Worm (Caenorhabditis elegans) whole organism, L4/young adult: ENCODE measurements around the gene amdh-1.

Source experiments
- W03F9.2 ChIP-seq: fragments of 150-350 bp; optimal IDR thresholded peaks from 2 replicates; lab custom pipeline; 2014; ENCODE audit warnings: missing biosample characterization, missing genetic modification characterization
- dao-5 ChIP-seq: sonication (generic microtip); optimal IDR thresholded peaks from 2 replicates; lab custom pipeline; 2016; ENCODE audit warnings: missing genotype, missing genetic modification characterization, moderate library complexity, missing compliant biosample characterization
- him-1 ChIP-seq: sonication (generic microtip); optimal IDR thresholded peaks from 2 replicates; lab custom pipeline; 2016; ENCODE audit warnings: missing genotype, missing genetic modification reagents, missing genetic modification characterization, missing compliant biosample characterization

amdh-1 gene

DNA sequence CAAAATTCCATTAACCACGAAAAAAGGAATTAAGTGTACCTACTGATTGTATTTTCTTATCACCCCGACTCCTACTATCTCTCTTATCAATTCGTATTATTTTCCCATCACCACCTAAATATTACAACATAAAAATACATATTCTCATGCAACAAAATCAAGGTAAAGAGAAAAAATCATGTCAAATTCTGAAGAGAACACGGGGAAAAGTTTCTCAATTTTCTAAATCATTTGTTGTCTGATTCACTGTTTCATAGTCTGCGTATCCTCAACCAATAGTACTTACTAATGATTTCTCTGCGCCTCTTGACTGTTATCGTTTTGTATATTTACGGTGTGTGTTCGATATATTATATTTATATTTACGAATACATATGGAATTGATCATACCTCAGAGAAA is 19.7 kb upstream of the amdh-1 start:
- no peak for TF ChIP-seq dao-5 (tag; lab: Kevin White, UChicago)
- no peak for TF ChIP-seq W03F9.2 (tag; lab: Kevin White, UChicago)
- no peak for TF ChIP-seq him-1 (tag; lab: Kevin White, UChicago)

DNA sequence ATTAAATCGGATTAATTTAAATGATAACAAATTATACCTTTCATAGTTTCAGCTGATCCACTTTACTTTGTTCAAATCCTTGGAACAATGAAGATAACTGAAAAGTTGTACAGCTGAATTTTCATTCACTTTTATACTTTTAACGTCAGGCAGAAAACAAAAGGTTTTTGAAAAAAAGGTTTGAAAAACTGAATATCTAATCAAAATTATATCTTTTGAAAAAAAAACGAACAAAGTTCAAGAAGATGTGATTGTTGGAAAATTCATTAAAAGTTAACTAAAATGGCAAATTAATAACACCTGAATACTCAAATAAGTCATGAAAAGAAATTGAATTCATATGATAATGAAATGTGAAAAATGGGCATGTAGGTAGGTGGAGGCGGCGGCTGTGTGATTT is 15.0 kb upstream of the amdh-1 start, which contains the start of gene T12A2.21:
Gene T12A2.21 (minus strand): TSS at position 101 of the 400 bp plus-strand sequence.
- TF ChIP-seq W03F9.2 (tag; lab: Kevin White, UChicago) (no peak), him-1 (tag; lab: Kevin White, UChicago) (no peak), dao-5 (tag; lab: Kevin White, UChicago) (no peak)

DNA sequence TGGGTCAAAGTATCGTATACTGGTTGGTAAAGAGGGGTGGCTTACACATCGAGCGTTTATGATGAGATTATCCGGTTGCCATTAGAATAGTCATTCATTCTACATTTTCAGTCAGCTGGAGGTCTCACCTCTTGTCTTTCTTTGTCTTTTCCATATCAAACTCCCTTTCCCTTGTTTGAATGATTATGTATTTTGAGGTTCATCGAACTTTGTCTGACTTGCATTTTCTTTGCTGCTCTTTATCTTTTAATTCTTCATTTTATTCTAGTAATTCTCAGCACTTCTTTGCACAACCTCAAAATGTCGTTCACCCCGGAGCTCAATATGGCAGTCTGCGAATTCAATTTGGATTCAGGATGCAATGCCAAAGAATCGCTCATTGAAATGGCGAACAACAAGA is 11.1 kb upstream of the amdh-1 start, which contains the start of gene T12A2.3:
Gene T12A2.3 (plus strand): TSS at position 301 of the 400 bp plus-strand sequence.
- TF ChIP-seq dao-5 (tag; lab: Kevin White, UChicago) (no peak), him-1 (tag; lab: Kevin White, UChicago) (no peak), W03F9.2 (tag; lab: Kevin White, UChicago) (no peak)

DNA sequence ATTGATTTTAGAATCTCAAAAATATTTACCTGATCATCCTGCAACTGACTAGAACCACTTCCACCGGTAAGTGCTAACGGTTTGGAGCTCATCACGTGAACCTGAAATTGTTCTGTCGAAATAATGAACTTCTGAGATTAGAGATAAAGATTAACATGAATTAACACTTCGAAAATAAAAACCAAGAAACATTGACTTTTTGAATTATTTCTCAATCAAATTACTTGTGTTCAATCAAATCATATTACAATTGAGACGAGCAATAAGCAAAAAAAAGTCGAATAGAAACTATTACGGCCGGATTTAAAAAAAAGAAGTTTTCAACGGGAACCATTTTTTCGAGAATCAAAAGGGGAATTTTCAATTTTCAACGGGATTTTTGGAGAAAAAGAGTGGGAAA is 5.9 kb upstream of the amdh-1 start, which contains the start of gene bcas-2:
Gene bcas-2 (minus strand): TSS at position 101 of the 400 bp plus-strand sequence.
- TF ChIP-seq him-1 (tag; lab: Kevin White, UChicago) (no peak), W03F9.2 (tag; lab: Kevin White, UChicago) (no peak), dao-5 (tag; lab: Kevin White, UChicago) (no peak)

DNA sequence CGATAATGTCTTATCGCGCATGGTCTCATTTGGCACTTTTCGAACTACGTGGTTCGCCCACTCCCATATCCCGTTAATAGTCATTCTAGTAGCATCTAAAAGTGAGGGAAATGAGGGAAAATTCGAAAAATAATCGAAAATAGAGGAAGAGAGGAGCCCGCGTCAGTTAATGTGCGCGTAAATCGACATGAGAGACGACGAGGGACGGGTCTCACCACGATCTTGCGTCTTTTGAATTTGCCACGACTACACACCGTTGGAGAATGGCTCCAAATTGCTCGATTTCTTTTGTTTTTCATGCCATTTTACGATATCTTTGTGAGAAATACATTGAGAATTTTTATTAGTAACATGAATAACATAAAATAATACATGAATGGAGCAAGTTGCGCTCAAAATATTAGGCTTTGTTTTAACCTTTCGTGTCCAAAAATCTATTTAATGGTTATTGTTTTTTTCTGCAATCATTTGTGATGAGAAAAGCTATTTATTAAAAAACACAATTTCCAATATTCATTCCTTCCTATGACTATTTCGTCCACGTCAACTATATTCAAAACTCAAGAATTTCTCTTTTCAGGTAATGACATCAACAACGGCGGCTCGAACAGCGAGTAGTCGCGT is 3.4 kb upstream of the amdh-1 start, which contains the start of the genes gen-1 and stt-3:
Gene gen-1 (minus strand): TSS at position 95 of the 624 bp plus-strand sequence.
Gene stt-3 (plus strand): TSS at position 574 of the 624 bp plus-strand sequence.
- TF ChIP-seq W03F9.2 (tag; lab: Kevin White, UChicago) (no peak), dao-5 (tag; lab: Kevin White, UChicago) (no peak), him-1 (tag; lab: Kevin White, UChicago) (no peak)

DNA sequence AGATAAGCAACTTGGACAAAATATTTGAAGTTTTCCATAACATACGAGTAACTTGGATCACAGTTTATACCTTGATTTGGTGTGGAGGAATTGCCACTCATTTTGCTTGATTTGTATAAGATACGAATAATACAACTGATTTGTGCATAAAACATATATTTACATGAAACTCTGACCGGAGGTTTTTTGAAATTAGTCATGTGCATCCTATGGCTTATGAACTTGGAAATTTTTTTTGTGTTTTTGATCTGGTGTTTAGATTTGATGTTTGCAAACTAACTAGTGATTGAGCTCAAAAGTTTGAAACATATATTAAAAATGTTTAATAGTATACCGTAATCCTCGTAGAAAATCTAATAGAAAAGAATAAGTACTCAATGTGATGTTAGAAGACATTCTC is 3.1 kb downstream of the amdh-1 start, which contains the start of gene srg-8:
Gene srg-8 (minus strand): TSS at position 101 of the 400 bp plus-strand sequence.
- TF ChIP-seq dao-5 (tag; lab: Kevin White, UChicago), result no peak
- TF ChIP-seq W03F9.2 (tag; lab: Kevin White, UChicago), result no peak
- no peak for TF ChIP-seq him-1 (tag; lab: Kevin White, UChicago)

DNA sequence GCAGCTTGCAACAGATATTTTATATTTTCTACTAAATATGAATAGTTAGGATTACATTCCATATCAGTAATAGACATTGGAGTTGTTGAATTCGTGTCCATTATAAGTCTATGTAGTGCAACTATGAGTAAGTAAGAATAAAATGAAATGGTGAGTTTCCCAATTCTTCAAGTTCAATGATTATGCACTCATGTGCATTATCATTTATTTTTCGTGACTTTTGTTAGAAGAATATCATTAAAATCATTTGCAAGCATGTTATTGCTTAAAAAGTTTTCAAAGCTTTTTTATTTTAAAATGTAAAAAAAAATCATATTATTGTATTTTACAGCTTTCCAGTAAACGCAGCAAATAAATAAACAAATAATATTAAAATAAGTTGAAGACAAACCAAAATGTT is 5.1 kb downstream of the amdh-1 start, which contains the start of gene srg-9:
Gene srg-9 (minus strand): TSS at position 101 of the 400 bp plus-strand sequence.
- TF ChIP-seq him-1 (tag; lab: Kevin White, UChicago) (no peak), dao-5 (tag; lab: Kevin White, UChicago) (no peak), W03F9.2 (tag; lab: Kevin White, UChicago) (no peak)

DNA sequence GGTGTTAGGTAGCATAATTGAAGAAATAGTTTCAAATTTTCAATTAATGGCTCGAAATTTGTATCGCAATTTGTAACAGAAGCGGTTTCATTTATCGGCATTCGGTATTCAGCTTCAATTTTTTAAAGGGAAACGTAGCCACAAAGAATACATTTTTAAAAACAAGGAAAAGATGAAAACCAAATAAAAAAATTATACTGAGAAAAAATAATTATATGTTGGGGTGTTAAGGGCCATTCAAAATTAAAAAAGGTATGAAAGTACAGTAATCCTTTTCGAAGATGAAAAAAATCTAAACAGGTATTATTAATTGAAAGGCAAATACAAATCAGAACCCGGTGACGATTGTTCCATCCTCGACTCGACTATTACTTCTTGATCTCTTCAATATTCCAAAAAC is 6.7 kb downstream of the amdh-1 start, which contains the start of gene srg-1:
Gene srg-1 (minus strand): TSS at position 101 of the 400 bp plus-strand sequence.
- no peak for TF ChIP-seq dao-5 (tag; lab: Kevin White, UChicago)

DNA sequence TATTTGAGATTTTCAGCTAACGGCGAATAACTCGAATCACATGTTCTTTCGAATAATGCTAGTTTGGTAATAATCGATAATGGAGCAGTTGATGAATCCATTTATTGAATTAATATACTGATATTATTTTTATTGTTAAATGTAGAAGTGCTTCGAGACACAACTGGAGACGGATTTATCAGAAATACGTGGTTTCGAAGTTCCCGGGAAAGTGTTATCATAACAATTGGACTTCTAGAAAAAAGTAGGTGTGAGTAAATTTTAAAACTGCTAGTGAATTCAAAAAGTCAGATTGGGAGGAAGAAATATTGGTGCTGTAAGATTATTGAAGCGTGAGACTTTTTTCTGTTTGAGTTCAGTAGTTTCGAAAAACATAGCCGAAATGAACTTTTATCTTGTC is 8.5 kb downstream of the amdh-1 start, which contains the start of gene srg-2:
Gene srg-2 (minus strand): TSS at position 101 of the 400 bp plus-strand sequence.
- TF ChIP-seq dao-5 (tag; lab: Kevin White, UChicago) (no peak), him-1 (tag; lab: Kevin White, UChicago) (no peak), W03F9.2 (tag; lab: Kevin White, UChicago) (no peak)

DNA sequence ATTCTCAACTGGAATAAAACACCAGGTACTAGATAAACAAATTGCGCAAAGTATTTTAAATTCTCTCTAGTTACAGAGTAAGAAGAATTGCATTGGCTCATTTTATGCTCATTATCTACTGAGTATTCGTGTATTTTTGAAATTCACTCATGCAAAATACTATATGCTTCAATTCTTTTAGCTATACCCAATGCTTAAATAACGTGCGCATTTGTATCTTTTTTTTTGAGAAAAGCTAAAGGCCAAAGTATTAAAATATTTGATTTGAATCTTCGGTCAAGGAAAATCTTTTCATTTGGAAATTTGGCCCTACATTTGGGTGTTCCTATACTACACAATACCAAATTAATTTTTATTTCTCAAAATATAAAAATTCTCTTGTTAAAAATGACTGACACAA is 10.4 kb downstream of the amdh-1 start, which contains the start of gene srg-4:
Gene srg-4 (minus strand): TSS at position 101 of the 400 bp plus-strand sequence.
- TF ChIP-seq W03F9.2 (tag; lab: Kevin White, UChicago), result no peak
- no peak for TF ChIP-seq dao-5 (tag; lab: Kevin White, UChicago)
- no peak for TF ChIP-seq him-1 (tag; lab: Kevin White, UChicago)

DNA sequence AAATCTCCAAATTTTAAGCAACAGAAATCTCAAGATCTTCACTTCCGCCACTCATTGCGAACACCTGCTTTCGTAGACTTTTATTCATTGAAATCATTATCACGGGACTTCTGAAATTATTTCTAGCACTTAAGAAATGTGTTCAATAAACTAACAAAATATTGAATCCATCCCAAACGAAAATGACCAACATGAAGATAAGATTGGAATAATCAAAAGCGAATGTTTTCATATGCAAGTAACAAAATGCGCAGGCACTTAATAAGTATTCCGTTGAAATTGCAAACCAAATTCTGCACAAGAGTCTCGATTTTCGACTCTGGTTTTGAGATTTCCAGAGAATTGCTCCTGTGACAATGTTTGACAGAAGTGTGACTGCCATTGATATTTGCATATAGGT is 12.8 kb downstream of the amdh-1 start, which contains the start of gene srg-5:
Gene srg-5 (minus strand): TSS at position 101 of the 400 bp plus-strand sequence.
- TF ChIP-seq him-1 (tag; lab: Kevin White, UChicago), result no peak
- TF ChIP-seq W03F9.2 (tag; lab: Kevin White, UChicago), result no peak
- TF ChIP-seq dao-5 (tag; lab: Kevin White, UChicago), result no peak

DNA sequence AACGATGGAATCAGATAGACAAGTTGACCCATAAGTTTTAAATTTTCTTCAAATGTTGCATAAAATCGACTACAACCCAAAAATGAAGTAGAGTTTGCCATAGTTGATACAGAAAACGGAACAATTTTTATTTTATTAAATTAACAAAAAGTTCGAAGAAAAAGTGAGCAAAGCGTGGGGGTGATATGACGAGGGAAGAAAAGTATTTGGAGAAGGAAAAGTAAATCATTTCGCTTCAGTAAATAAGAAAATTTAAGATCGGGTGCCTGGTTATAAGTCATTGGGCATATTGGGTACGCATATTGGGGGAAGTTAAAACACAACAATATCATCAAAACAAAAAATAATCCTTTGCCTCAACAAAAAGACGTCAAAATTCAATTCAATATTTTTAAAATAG is 14.3 kb downstream of the amdh-1 start, which contains the start of gene srg-6:
Gene srg-6 (minus strand): TSS at position 101 of the 400 bp plus-strand sequence.
- no peak for TF ChIP-seq W03F9.2 (tag; lab: Kevin White, UChicago)
- TF ChIP-seq him-1 (tag; lab: Kevin White, UChicago), result no peak
- no peak for TF ChIP-seq dao-5 (tag; lab: Kevin White, UChicago)

DNA sequence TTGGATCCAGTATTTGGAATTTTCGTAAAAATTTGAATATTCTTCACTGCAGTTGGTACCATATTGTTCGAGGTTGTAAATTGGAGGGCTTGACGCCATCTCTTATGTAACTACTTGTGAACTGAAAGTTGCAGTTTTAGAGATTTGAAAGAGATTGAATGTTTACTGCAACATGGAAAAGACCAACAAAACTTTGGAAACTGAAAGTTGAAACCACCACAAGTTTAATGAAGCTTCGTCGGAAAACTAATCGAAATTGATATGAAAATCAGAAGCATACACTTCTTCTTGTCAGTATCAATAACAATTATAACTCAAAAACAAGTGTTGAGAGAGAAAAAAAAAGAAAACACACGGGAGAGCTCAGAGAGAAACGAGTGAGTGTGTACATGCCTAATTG is 16.4 kb downstream of the amdh-1 start, which contains the start of gene srg-7:
Gene srg-7 (minus strand): TSS at position 101 of the 400 bp plus-strand sequence.
- TF ChIP-seq W03F9.2 (tag; lab: Kevin White, UChicago) (no peak), him-1 (tag; lab: Kevin White, UChicago) (no peak), dao-5 (tag; lab: Kevin White, UChicago) (no peak)
